Fruit fly (Drosophila melanogaster): Measurements from ENCODE around the gene Galphaf.
A peak's percentile ranks its signal among the peaks of the same experiment; 100 is the strongest.

The Galphaf gene

DNA sequence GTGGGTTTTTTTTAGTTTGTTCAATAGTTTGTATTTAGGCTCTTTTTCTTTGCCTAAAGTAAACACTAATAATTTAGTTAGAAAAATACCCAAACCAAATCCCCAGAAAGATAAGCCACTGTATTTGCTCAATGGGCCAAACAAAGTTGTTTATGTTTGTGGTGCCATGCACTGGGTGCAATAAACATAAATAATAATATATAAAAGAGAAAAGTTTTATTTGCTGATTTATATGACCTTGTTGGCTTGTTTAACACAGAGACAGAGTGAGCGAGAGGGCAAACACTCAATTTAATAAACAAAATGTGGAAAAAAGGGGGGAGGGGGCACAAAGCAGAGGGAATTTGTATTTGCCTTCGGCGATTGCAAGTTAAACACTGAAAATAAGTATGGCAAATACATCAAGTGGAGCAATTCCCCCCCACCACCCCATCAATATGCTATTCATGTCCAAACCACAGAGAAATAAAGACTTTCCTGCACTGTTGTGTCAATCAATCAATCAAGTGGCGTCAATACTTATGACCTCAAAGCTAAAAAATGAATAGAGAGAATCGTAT lies 27.1 kb downstream of the Galphaf start (continued):
- TF ChIP-seq Fer1 (GFP tag; optimal IDR thresholded peaks at IDR 0.05) (no peak), ara (GFP tag; IDR thresholded peaks at IDR 0.05) (peak; percentile 59), CG15269 (tag; optimal IDR thresholded peaks at IDR 0.05) (no peak), fd96Cb (tag; optimal IDR thresholded peaks at IDR 0.05) (peak; percentile 18), tap (tag; optimal IDR thresholded peaks at IDR 0.05) (peak; percentile 0), abd-A (tag; optimal IDR thresholded peaks at IDR 0.05) (no peak), Xrp1 (GFP tag; IDR thresholded peaks at IDR 0.05) (peak; percentile 73), Dip3 (GFP tag; optimal IDR thresholded peaks at IDR 0.05) (no peak), CG11504 (tag; optimal IDR thresholded peaks at IDR 0.05) (peak; percentile 30), CG7745 (tag; optimal IDR thresholded peaks at IDR 0.05) (peak; percentile 76), Asciz (GFP tag; optimal IDR thresholded peaks at IDR 0.05) (peak; percentile 84), CG18619 (GFP tag; optimal IDR thresholded peaks at IDR 0.05) (peak; percentile 15), crol (GFP tag; IDR thresholded peaks at IDR 0.05) (peak; percentile 54), fru (optimal IDR thresholded peaks at IDR 0.05) (no peak), hkb (optimal IDR thresholded peaks at IDR 0.05) (no peak), hkb (GFP tag; IDR thresholded peaks at IDR 0.05) (0 out of 2 replicates have a peak, but pooled peaks have one; percentile 29), CG17361 (GFP tag; IDR thresholded peaks at IDR 0.05) (peak; percentile 58; the same call in 1 of the 3 replicates), CG18011 (GFP tag; optimal IDR thresholded peaks at IDR 0.05) (no peak), CG10209 (GFP tag; optimal IDR thresholded peaks at IDR 0.05) (peak; percentile 44), grau (tag; optimal IDR thresholded peaks at IDR 0.05) (peak; percentile 7), CG32767 (GFP tag; IDR thresholded peaks at IDR 0.05) (no peak), CG33557 (GFP tag; optimal IDR thresholded peaks at IDR 0.05) (peak; percentile 51), crc (GFP tag; optimal IDR thresholded peaks at IDR 0.05) (no peak), gcm (GFP tag; optimal IDR thresholded peaks at IDR 0.05) (peak; percentile 53), Max (GFP tag; optimal IDR thresholded peaks at IDR 0.05) (peak; percentile 16), seq (GFP tag; IDR thresholded peaks at IDR 0.05) (no peak), al (GFP tag; IDR thresholded peaks at IDR 0.05) (no peak), CG15011 (GFP tag; optimal IDR thresholded peaks at IDR 0.05) (no peak), CG18262 (tag; optimal IDR thresholded peaks at IDR 0.05) (peak; percentile 72), bsh (GFP tag; optimal IDR thresholded peaks at IDR 0.05) (peak in 1 of 2 experiments; percentile 52), CG18764 (GFP tag; optimal IDR thresholded peaks at IDR 0.05) (peak; percentile 35), Kr (GFP tag; optimal IDR thresholded peaks at IDR 0.05) (peak; percentile 66), Sox100B (GFP tag; optimal IDR thresholded peaks at IDR 0.05) (peak; percentile 41), fu2 (GFP tag; optimal IDR thresholded peaks at IDR 0.05) (no peak), Opbp (GFP tag; IDR thresholded peaks at IDR 0.05; ENCODE audit: partially characterized antibody) (no peak), Vsx1 (GFP tag; optimal IDR thresholded peaks at IDR 0.05) (peak; percentile 71), CoRest (tag; optimal IDR thresholded peaks at IDR 0.05) (peak; percentile 31), CG6272 (GFP tag; IDR thresholded peaks at IDR 0.05) (no peak), lab (GFP tag; optimal IDR thresholded peaks at IDR 0.05) (peak; percentile 60)

DNA sequence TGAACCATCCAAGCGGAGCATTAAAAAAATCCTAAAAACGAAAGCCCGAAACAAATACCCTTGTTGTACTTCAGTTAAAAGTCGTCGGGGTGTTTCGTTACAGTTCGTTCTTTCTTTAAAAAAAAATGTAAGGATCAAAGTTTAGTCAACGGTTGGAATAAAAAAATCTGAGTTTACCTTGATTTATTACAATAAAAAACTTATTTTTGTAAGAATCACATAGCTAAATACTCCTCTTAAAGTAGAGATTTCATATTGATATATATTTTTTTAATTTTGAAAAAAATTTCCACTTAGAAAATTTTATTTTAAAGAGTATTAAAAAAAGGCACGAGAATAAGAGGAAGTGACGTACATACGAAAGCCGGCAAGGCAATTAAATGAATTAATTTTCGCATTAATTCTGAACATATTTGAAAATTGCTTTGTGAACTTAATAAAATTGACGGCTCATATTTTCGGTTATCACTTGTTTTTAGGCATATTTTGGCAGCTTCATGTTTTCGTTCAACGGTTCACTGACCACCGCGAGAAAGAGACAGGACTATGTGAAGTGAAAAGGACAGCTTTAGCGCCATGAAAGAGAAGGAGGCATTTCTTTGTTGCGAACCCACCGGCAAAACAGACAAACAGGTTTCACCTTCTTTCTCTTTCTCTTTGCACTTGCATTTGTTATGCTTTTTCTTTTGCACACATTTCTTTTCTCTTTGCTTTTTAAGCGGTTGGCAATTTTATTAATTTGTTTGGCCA lies 28.9 kb downstream of the Galphaf start:
- TF ChIP-seq CG15479 (GFP tag; optimal IDR thresholded peaks at IDR 0.05) (peak; percentile 12), CG9876 (GFP tag; optimal IDR thresholded peaks at IDR 0.05) (no peak), CHES-1-like (GFP tag; optimal IDR thresholded peaks at IDR 0.05) (no peak), GATAe (GFP tag; conservative IDR thresholded peaks at IDR 0.05) (no peak)

Data from whole organism, embryonic.